Worm (Caenorhabditis elegans) whole organism, dauer: ENCODE results near the gene egg-2.

Experiments used
- unc-62 ChIP-seq: sonication (generic microtip); optimal IDR thresholded peaks from 2 replicates; lab custom pipeline; 2017; ENCODE audit warnings: missing biosample characterization, missing genetic modification reagents, missing genetic modification characterization

egg-2 gene

ce11 chrIII:7060531-7061095, at the start of gene egg-2:
Gene egg-2 (minus strand): TSS chrIII:7060583.
- TF ChIP-seq unc-62 (GFP tag; lab: Kevin White, UChicago) = no peak

- no peak for TF ChIP-seq unc-62 (GFP tag; lab: Kevin White, UChicago)
Observed at ce11 chrIII:7107965-7108364, 47.6 kb upstream of the egg-2 start, which contains the start of gene odd-1. Gene odd-1 (plus strand): TSS chrIII:7108313.

ce11 chrIII:7106854-7107253, 46.5 kb upstream of the egg-2 start:
- TF ChIP-seq unc-62 (GFP tag; lab: Kevin White, UChicago) = no peak

- no peak for TF ChIP-seq unc-62 (GFP tag; lab: Kevin White, UChicago)
Observed at ce11 chrIII:7103940-7104440, 43.6 kb upstream of the egg-2 start, which contains the start of gene cpg-2. Gene cpg-2 (minus strand): TSS chrIII:7103990.

ce11 chrIII:7101814-7102477, 41.6 kb upstream of the egg-2 start:
- no peak for TF ChIP-seq unc-62 (GFP tag; lab: Kevin White, UChicago)

- TF ChIP-seq unc-62 (GFP tag; lab: Kevin White, UChicago) = no peak
Observed at ce11 chrIII:7100001-7100400, 39.6 kb upstream of the egg-2 start, which contains the start of gene ZK418.11. Gene ZK418.11 (plus strand): TSS chrIII:7100289.

- no peak for TF ChIP-seq unc-62 (GFP tag; lab: Kevin White, UChicago)
Observed at ce11 chrIII:7096481-7096880, 36.1 kb upstream of the egg-2 start.

ce11 chrIII:7095156-7095555, 34.8 kb upstream of the egg-2 start, which contains the start of gene nhr-9:
Gene nhr-9 (plus strand): TSS chrIII:7095462.
- TF ChIP-seq unc-62 (GFP tag; lab: Kevin White, UChicago) = no peak

- TF ChIP-seq unc-62 (GFP tag; lab: Kevin White, UChicago) = no peak
Observed at ce11 chrIII:7091042-7091441, 30.7 kb upstream of the egg-2 start, which contains the start of gene ZK418.2. Gene ZK418.2 (plus strand): TSS chrIII:7091342.

- TF ChIP-seq unc-62 (GFP tag; lab: Kevin White, UChicago) = no peak
Observed at ce11 chrIII:7090545-7090944, 30.2 kb upstream of the egg-2 start, which contains the start of gene ZK418.10. Gene ZK418.10 (minus strand): TSS chrIII:7090692.

ce11 chrIII:7087691-7088323, 27.4 kb upstream of the egg-2 start, which contains the start of gene fubl-2:
Gene fubl-2 (minus strand): TSS chrIII:7087741.
- no peak for TF ChIP-seq unc-62 (GFP tag; lab: Kevin White, UChicago)

ce11 chrIII:7087180-7087579, 26.8 kb upstream of the egg-2 start:
- no peak for TF ChIP-seq unc-62 (GFP tag; lab: Kevin White, UChicago)

- no peak for TF ChIP-seq unc-62 (GFP tag; lab: Kevin White, UChicago)
Observed at ce11 chrIII:7084908-7085307, 24.5 kb upstream of the egg-2 start, which contains the start of gene tofu-7. Gene tofu-7 (minus strand): TSS chrIII:7085018.

ce11 chrIII:7083106-7083505, 22.7 kb upstream of the egg-2 start:
- no peak for TF ChIP-seq unc-62 (GFP tag; lab: Kevin White, UChicago)

ce11 chrIII:7081488-7081887, 21.1 kb upstream of the egg-2 start:
- no peak for TF ChIP-seq unc-62 (GFP tag; lab: Kevin White, UChicago)

- no peak for TF ChIP-seq unc-62 (GFP tag; lab: Kevin White, UChicago)
Observed at ce11 chrIII:7080689-7081088, 20.3 kb upstream of the egg-2 start, which contains the start of gene ZK418.7. Gene ZK418.7 (minus strand): TSS chrIII:7080789.
